Worm (Caenorhabditis elegans): ENCODE measurements around the gene ark-1.
A peak's percentile ranks its signal among the peaks of the same experiment; 100 is the strongest.

Gene ark-1

DNA sequence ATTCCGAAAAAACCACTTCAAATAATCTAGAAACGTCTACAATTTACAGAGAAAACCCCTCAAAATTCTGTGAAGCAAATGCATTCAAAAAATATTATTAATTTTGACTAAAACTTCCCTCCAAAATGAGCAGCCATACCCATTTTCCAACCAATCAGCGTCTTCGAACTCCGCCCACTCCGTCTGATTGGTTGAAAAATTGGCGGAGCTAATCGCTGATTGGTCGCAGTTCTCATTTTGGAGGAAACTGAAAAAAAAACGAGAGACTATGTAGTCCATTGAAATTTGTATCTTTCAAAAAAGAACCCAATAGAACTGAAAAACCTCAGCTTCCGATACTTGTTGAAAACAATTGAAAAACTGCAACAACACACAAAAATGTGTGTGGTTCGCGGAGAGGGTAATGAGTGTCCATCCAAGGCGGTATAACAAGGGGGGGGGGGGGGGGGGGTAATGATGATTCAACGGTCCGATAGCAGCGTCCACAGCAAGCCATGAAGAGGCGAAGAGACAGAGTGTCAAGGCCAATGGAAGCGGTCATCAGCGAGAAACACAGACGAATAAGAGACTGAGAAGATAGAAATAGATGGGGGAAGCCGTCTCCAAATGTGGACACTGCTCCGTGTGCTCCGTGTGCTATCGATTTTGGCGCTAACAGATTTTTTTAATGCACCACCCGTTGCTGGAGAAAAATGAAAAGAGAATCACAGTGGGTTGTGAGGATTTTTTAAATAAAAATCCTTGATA, 13.7 kb downstream of the ark-1 start:
- TF ChIP-seq elt-3 (tag; optimal IDR thresholded peaks at IDR 0.05) (no peak), nfya-1 (tag; optimal IDR thresholded peaks at IDR 0.05; ENCODE audit: insufficient read depth) (peak; percentile 97), nhr-43 (tag; optimal IDR thresholded peaks at IDR 0.05; ENCODE audit: poor library complexity, severe bottlenecking) (no peak), elt-1 (tag; optimal IDR thresholded peaks at IDR 0.05) (no peak), fkh-10 (GFP tag; optimal IDR thresholded peaks at IDR 0.05) (no peak), lin-39 (tag; optimal IDR thresholded peaks at IDR 0.05) (peak; percentile 50), hmg-11 (tag; optimal IDR thresholded peaks at IDR 0.05) (peak; percentile 54)

DNA sequence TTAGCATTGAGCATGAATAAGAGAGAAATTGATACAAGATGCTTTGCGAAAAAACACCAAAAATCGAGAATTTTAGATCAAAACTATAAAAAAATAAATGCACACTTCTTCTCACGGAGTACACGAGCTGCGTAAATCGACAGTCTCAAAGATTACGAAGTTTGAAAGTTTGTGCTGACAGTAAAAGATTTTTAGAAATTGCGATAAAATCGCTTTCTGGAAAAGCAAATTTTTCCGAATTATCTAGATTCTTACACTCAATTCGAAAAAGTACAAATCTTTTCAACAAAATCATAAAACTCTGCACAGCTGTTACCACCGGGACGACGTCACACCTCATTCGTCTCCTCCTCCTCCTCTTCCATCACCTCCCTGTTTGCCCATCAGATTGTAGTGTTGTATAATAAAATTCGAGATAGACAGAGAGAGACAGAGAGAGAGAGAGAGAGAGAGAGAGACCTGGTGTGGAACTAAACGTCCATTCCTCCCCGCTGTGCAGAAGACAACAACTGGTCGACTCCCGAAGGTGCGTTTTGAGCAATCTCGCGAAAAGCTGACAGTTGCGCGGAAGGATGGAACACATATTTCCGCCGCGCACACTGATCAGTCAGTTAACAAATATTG, 15.6 kb downstream of the ark-1 start:
- TF ChIP-seq ceh-16 (tag; optimal IDR thresholded peaks at IDR 0.05) = no peak
- peak; percentile 15 for TF ChIP-seq nfya-1 (tag; optimal IDR thresholded peaks at IDR 0.05; ENCODE audit: insufficient read depth)
- TF ChIP-seq R02D3.7 (tag; optimal IDR thresholded peaks at IDR 0.05) = no peak
- TF ChIP-seq zag-1 (tag; optimal IDR thresholded peaks at IDR 0.05) = no peak
- TF ChIP-seq elt-2 (tag; optimal IDR thresholded peaks at IDR 0.05) = no peak
- TF ChIP-seq ztf-4 (tag; optimal IDR thresholded peaks at IDR 0.05) = no peak
- peak; percentile 82 for TF ChIP-seq egl-5 (tag; optimal IDR thresholded peaks at IDR 0.05)
- no peak for TF ChIP-seq ceh-82 (tag; optimal IDR thresholded peaks at IDR 0.05)
- no peak for TF ChIP-seq elt-3 (tag; optimal IDR thresholded peaks at IDR 0.05)
- TF ChIP-seq lin-39 (tag; optimal IDR thresholded peaks at IDR 0.05) = no peak
- no peak for TF ChIP-seq ceh-28 (tag; optimal IDR thresholded peaks at IDR 0.05)

DNA sequence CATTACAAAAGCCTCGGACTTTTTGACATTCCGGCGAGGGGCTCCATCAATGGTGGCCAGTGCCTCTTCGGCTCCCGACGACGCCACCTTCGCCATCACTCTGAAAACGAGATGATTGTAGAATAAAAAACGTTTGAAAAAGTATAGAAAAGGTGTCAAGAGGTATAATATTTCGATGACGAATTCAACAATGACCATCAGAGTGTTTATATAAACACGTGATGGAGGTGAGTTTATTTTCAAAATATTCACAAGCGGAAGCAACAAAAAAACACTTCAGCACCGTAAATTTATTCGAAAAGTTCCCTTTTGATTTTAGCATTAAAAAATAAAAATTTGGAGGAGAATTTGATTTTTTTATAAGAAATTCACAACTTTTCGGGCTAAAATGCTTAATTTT, 16.2 kb downstream of the ark-1 start, which contains the start of gene efa-6:
Gene efa-6 (minus strand): TSS at position 101 of the 400 bp plus-strand sequence.
- TF ChIP-seq egl-5 (tag; optimal IDR thresholded peaks at IDR 0.05) (no peak), unc-62 (GFP tag; optimal IDR thresholded peaks at IDR 0.05) (no peak), nhr-25 (tag; optimal IDR thresholded peaks at IDR 0.05) (no peak), nhr-67 (tag; optimal IDR thresholded peaks at IDR 0.05) (no peak), elt-3 (tag; optimal IDR thresholded peaks at IDR 0.05) (no peak), ceh-9 (tag; optimal IDR thresholded peaks at IDR 0.05) (no peak), ztf-4 (tag; optimal IDR thresholded peaks at IDR 0.05) (no peak), sea-2 (GFP tag; optimal IDR thresholded peaks at IDR 0.05) (no peak), pha-4 (tag; optimal IDR thresholded peaks at IDR 0.05) (no peak), elt-2 (tag; optimal IDR thresholded peaks at IDR 0.05) (no peak), pqm-1 (tag; optimal IDR thresholded peaks at IDR 0.05) (no peak), nfya-1 (tag; optimal IDR thresholded peaks at IDR 0.05; ENCODE audit: insufficient read depth) (no peak), nhr-28 (tag; optimal IDR thresholded peaks at IDR 0.05) (no peak), nhr-76 (tag; optimal IDR thresholded peaks at IDR 0.05) (no peak), nhr-23 (tag; optimal IDR thresholded peaks at IDR 0.05) (no peak), nhr-43 (tag; optimal IDR thresholded peaks at IDR 0.05; ENCODE audit: poor library complexity, severe bottlenecking) (no peak), nhr-11 (tag; optimal IDR thresholded peaks at IDR 0.05) (no peak), nhr-237 (tag; optimal IDR thresholded peaks at IDR 0.05) (no peak)

DNA sequence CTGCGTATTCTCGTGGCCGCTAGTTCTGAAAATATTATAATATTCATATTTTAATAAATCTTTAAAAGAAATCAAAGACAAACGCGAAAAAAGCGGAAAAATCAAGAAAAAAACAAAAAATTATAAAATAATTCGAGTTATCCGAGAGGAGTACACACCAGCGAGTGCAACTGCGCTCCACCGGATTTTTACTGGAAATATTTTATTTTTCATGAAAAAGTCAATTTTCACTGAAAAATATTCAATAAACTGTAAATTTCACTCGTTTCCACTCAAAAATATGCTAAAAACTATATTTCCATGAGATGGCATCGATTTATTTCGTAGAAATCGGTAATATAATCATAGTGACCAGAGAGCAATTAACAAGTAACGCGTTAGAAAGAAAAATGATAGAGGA, 25.4 kb downstream of the ark-1 start, which contains the start of gene Y55D9A.2:
Gene Y55D9A.2 (minus strand): TSS at position 31 of the 400 bp plus-strand sequence.
- TF ChIP-seq ceh-9 (tag; optimal IDR thresholded peaks at IDR 0.05) (no peak), R02D3.7 (tag; optimal IDR thresholded peaks at IDR 0.05) (no peak), pha-4 (tag; optimal IDR thresholded peaks at IDR 0.05) (peak; percentile 57), hmg-11 (tag; optimal IDR thresholded peaks at IDR 0.05) (no peak), nhr-67 (tag; optimal IDR thresholded peaks at IDR 0.05) (no peak), nhr-237 (tag; optimal IDR thresholded peaks at IDR 0.05) (no peak), ZK546.5 (tag; optimal IDR thresholded peaks at IDR 0.05) (no peak), daf-12 (tag; optimal IDR thresholded peaks at IDR 0.05) (no peak), nhr-25 (tag; optimal IDR thresholded peaks at IDR 0.05) (peak; percentile 11), lin-15B (tag; optimal IDR thresholded peaks at IDR 0.05) (peak; percentile 79), ama-1 (optimal IDR thresholded peaks at IDR 0.05) (no peak), nfya-1 (tag; optimal IDR thresholded peaks at IDR 0.05; ENCODE audit: insufficient read depth) (peak; percentile 38), jun-1 (tag; optimal IDR thresholded peaks at IDR 0.05) (no peak), unc-39 (tag; optimal IDR thresholded peaks at IDR 0.05) (no peak), nhr-77 (tag; optimal IDR thresholded peaks at IDR 0.05) (no peak), nhr-12 (tag; optimal IDR thresholded peaks at IDR 0.05) (no peak), lin-39 (tag; optimal IDR thresholded peaks at IDR 0.05) (no peak), unc-62 (GFP tag; optimal IDR thresholded peaks at IDR 0.05) (no peak), ztf-11 (tag; optimal IDR thresholded peaks at IDR 0.05) (no peak), fkh-10 (GFP tag; optimal IDR thresholded peaks at IDR 0.05) (no peak), fkh-2 (tag; optimal IDR thresholded peaks at IDR 0.05) (no peak), mdl-1 (tag; optimal IDR thresholded peaks at IDR 0.05) (no peak), snpc-4 (tag; optimal IDR thresholded peaks at IDR 0.05) (peak; percentile 15), ztf-4 (tag; optimal IDR thresholded peaks at IDR 0.05) (no peak), eor-1 (tag; optimal IDR thresholded peaks at IDR 0.05) (no peak), sea-2 (GFP tag; optimal IDR thresholded peaks at IDR 0.05) (no peak), nhr-76 (tag; optimal IDR thresholded peaks at IDR 0.05) (no peak), nhr-28 (tag; optimal IDR thresholded peaks at IDR 0.05) (no peak), elt-3 (tag; optimal IDR thresholded peaks at IDR 0.05) (no peak), mml-1 (tag; optimal IDR thresholded peaks at IDR 0.05) (no peak), elt-1 (tag; optimal IDR thresholded peaks at IDR 0.05) (no peak), ceh-28 (tag; optimal IDR thresholded peaks at IDR 0.05) (no peak), elt-2 (tag; optimal IDR thresholded peaks at IDR 0.05) (peak; percentile 14), ceh-16 (tag; optimal IDR thresholded peaks at IDR 0.05) (no peak), aly-2 (tag; optimal IDR thresholded peaks at IDR 0.05) (no peak)
